Worm (Caenorhabditis elegans) whole organism, midembryonic: ENCODE data around the gene F32D1.8.

Experiments used
- T22C8.4 ChIP-seq: fragments of 200-800 bp; sonication (Bioruptor generic); IDR thresholded peaks from 2 replicates; pipeline ENCODE4 v1.3.6; 2022; ENCODE audit warnings: missing genetic modification characterization, missing compliant biosample characterization
- cog-1 ChIP-seq: sonication (generic microtip); optimal IDR thresholded peaks from 2 replicates; lab custom pipeline; 2016; ENCODE audit warnings: missing genetic modification characterization, missing compliant biosample characterization
- flt-1 ChIP-seq: fragments of 200-800 bp; sonication (Bioruptor generic); IDR thresholded peaks from 2 replicates; pipeline ENCODE4 v1.3.6; 2022; ENCODE audit warnings: missing genetic modification characterization, missing compliant biosample characterization
- klf-2 ChIP-seq: fragments of 200-800 bp; sonication (Bioruptor generic); conservative IDR thresholded peaks from 2 replicates; pipeline ENCODE4 v1.3.6; 2022; ENCODE audit warnings: missing genetic modification reagents, missing genetic modification characterization, missing compliant biosample characterization
- tab-1 ChIP-seq: fragments of 200-800 bp; sonication (Bioruptor generic); IDR thresholded peaks from 2 replicates; pipeline ENCODE4 v1.3.6; 2022; ENCODE audit warnings: missing genetic modification characterization, missing compliant biosample characterization

DNA sequence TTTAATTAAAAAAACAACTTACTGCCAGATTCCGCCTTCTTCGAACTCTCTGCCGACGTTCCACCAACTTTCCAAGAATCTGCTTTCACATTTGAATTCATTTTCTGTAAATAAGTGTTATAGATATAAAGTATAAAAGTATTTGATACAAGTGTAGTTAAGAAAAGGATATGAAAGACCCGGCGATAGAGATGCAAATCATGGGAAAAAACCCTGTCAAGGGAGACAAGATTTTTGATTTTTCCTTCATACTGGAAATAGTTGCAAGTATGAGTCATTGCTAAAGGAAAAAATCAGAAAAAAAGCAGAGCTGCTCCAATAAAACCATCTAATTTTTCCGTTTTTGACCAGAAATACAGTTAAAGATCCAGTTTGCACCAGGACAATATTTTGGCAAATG is 18.7 kb upstream of the F32D1.8 start, which contains the start of gene F13A2.3:
- TF ChIP-seq T22C8.4 (GFP tag; lab: Robert Waterston, UW) (no peak), flt-1 (GFP tag; lab: Robert Waterston, UW) (no peak), klf-2 (GFP tag; lab: Robert Waterston, UW) (no peak), cog-1 (tag; lab: Kevin White, UChicago) (no peak), tab-1 (GFP tag; lab: Robert Waterston, UW) (no peak)
